Worm (Caenorhabditis elegans) whole organism, L4/young adult: Measurements from ENCODE around the gene W06E11.1.

Experiments
- W03F9.2 ChIP-seq: fragments of 150-350 bp; optimal IDR thresholded peaks from 2 replicates; lab custom pipeline; 2014; ENCODE audit warnings: missing biosample characterization, missing genetic modification characterization
- dao-5 ChIP-seq: sonication (generic microtip); optimal IDR thresholded peaks from 2 replicates; lab custom pipeline; 2016; ENCODE audit warnings: missing genotype, missing genetic modification characterization, moderate library complexity, missing compliant biosample characterization
- him-1 ChIP-seq: sonication (generic microtip); optimal IDR thresholded peaks from 2 replicates; lab custom pipeline; 2016; ENCODE audit warnings: missing genotype, missing genetic modification reagents, missing genetic modification characterization, missing compliant biosample characterization

DNA sequence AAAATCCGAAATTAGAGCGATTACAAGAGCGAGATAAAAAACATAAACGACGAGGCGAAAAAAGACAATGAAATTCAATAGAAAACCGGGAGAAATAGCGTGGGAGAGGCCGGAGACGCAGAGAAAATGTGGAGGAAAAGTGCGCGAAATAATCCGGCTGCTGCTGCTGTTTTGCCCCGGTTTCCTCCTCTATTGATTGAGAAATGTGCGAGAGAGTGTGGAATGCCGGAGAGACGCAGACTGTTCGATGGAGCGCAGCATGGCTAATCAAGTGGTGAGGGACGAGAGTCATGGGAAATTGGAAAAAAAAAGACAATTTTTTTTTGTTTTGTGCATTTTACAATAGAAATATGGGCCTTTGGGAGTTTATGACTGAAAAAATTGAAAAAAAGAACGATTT, 43.7 kb upstream of the W06E11.1 start:
- peak; percentile 42 for TF ChIP-seq W03F9.2
- TF ChIP-seq him-1 (tag; lab: Kevin White, UChicago): no peak
- no peak for TF ChIP-seq dao-5 (tag; lab: Kevin White, UChicago)
